Worm (Caenorhabditis elegans) whole organism, L4 larva: Measurements from ENCODE around the gene glr-8.

ENCODE experiments used
- F10B5.3 ChIP-seq: sonication (generic microtip); optimal IDR thresholded peaks from 2 replicates; lab custom pipeline; 2016; ENCODE audit warnings: mild to moderate bottlenecking, missing genetic modification characterization, missing compliant biosample characterization
- T20F7.1 ChIP-seq: fragments of 200-800 bp; sonication (Bioruptor generic); optimal IDR thresholded peaks from 2 replicates; lab custom pipeline; 2018; ENCODE audit warnings: mild to moderate bottlenecking, missing genetic modification characterization, missing compliant biosample characterization
- Y5F2A.4 ChIP-seq: fragments of 200-800 bp; sonication (Bioruptor generic); optimal IDR thresholded peaks from 2 replicates; lab custom pipeline; 2018; ENCODE audit warnings: mild to moderate bottlenecking, missing genetic modification characterization, missing compliant biosample characterization
- ZK546.5 ChIP-seq, 2 experiments: sonication (generic microtip); optimal IDR thresholded peaks; 2 replicates each; lab custom pipeline; 2017; ENCODE audit warnings: missing biosample characterization in 2 of 2, missing genetic modification characterization in 2 of 2
- aha-1 ChIP-seq: fragments of 150-350 bp; peaks from one replicate; lab custom pipeline; 2014; ENCODE audit warnings: missing biosample characterization, missing genetic modification characterization
- ceh-20 ChIP-seq: fragments of 200-800 bp; sonication (Bioruptor generic); IDR thresholded peaks from 2 replicates; pipeline ENCODE4 v1.3.6; 2022; ENCODE audit warnings: missing genetic modification reagents, missing genetic modification characterization, missing compliant biosample characterization
- ceh-28 ChIP-seq: fragments of 150-350 bp; optimal IDR thresholded peaks from 2 replicates; lab custom pipeline; 2014; ENCODE audit warnings: missing biosample characterization, missing genetic modification reagents, missing genetic modification characterization
- ceh-62 ChIP-seq: sonication (generic microtip); optimal IDR thresholded peaks from 2 replicates; lab custom pipeline; 2017; ENCODE audit warnings: missing biosample characterization, missing genetic modification characterization
- daf-16 ChIP-seq, 3 experiments: sonication (generic microtip); optimal IDR thresholded peaks; 2 replicates each; lab custom pipeline; 2016 to 2017; ENCODE audit warnings: missing genetic modification characterization in 3 of 3, missing genetic modification reagents in 3 of 3, mild to moderate bottlenecking in 2 of 3, missing compliant biosample characterization in 2 of 3, missing biosample characterization in 1 of 3, moderate library complexity in 1 of 3
- daf-19 ChIP-seq: fragments of 200-800 bp; sonication (Bioruptor generic); conservative IDR thresholded peaks from 2 replicates; pipeline ENCODE4 v1.3.6; 2022; ENCODE audit warnings: missing genetic modification characterization, missing compliant biosample characterization
- daf-8 ChIP-seq: fragments of 200-800 bp; sonication (Bioruptor generic); IDR thresholded peaks from 2 replicates; pipeline ENCODE4 v1.3.6; 2022; ENCODE audit warnings: missing genetic modification characterization, missing compliant biosample characterization
- dmd-6 ChIP-seq: fragments of 200-800 bp; sonication (Bioruptor generic); IDR thresholded peaks from 2 replicates; pipeline ENCODE4 v1.3.6; 2022; ENCODE audit warnings: missing genetic modification reagents, missing genetic modification characterization, missing compliant biosample characterization
- dmd-8 ChIP-seq: fragments of 200-800 bp; sonication (Bioruptor generic); IDR thresholded peaks from 2 replicates; pipeline ENCODE4 v1.3.6; 2022; ENCODE audit warnings: missing genetic modification characterization, missing compliant biosample characterization
- dmd-9 ChIP-seq: fragments of 200-800 bp; sonication (Bioruptor generic); IDR thresholded peaks from 2 replicates; pipeline ENCODE4 v1.3.6; 2022; ENCODE audit warnings: missing genetic modification reagents, missing genetic modification characterization, missing compliant biosample characterization
- dve-1 ChIP-seq: sonication (generic microtip); optimal IDR thresholded peaks from 2 replicates; lab custom pipeline; 2017; ENCODE audit warnings: antibody characterized with exemption, mild to moderate bottlenecking, missing genetic modification characterization, missing compliant biosample characterization; ENCODE audit not compliant: insufficient read depth
- fos-1 ChIP-seq: fragments of 150-350 bp; optimal IDR thresholded peaks from 2 replicates; lab custom pipeline; 2014; ENCODE audit warnings: missing biosample characterization, missing genetic modification characterization
- gei-8 ChIP-seq: fragments of 200-800 bp; sonication (Bioruptor generic); optimal IDR thresholded peaks from 2 replicates; lab custom pipeline; 2018; ENCODE audit warnings: mild to moderate bottlenecking, missing genetic modification characterization, missing compliant biosample characterization
- hlh-11 ChIP-seq: fragments of 200-800 bp; sonication (Bioruptor generic); optimal IDR thresholded peaks from 2 replicates; lab custom pipeline; 2018; ENCODE audit warnings: mild to moderate bottlenecking, missing genetic modification characterization, missing compliant biosample characterization
- hlh-30 ChIP-seq: sonication (generic microtip); optimal IDR thresholded peaks from 2 replicates; lab custom pipeline; 2017; ENCODE audit warnings: antibody characterized with exemption, mild to moderate bottlenecking, missing genetic modification characterization, missing compliant biosample characterization; ENCODE audit not compliant: insufficient read depth
- lin-1 ChIP-seq: fragments of 200-800 bp; sonication (Bioruptor generic); IDR thresholded peaks from 2 replicates; pipeline ENCODE4 v1.3.6; 2022; ENCODE audit warnings: missing genetic modification reagents, missing genetic modification characterization, missing compliant biosample characterization
- lin-13 ChIP-seq: fragments of 150-350 bp; optimal IDR thresholded peaks from 2 replicates; lab custom pipeline; 2014; ENCODE audit warnings: missing biosample characterization, missing genetic modification reagents, missing genetic modification characterization
- madf-5 ChIP-seq, 2 experiments: fragments of 200-800 bp; sonication (Bioruptor generic); IDR thresholded peaks; 2 replicates each; pipeline ENCODE4 v1.3.6; 2022; ENCODE audit warnings: missing compliant biosample characterization in 2 of 2, missing genetic modification characterization in 2 of 2
- madf-9 ChIP-seq: fragments of 200-800 bp; sonication (Bioruptor generic); conservative IDR thresholded peaks from 2 replicates; pipeline ENCODE4 v1.3.6; 2022; ENCODE audit warnings: missing genetic modification reagents, missing genetic modification characterization, missing compliant biosample characterization
- mdl-1 ChIP-seq, 2 experiments: fragments of 150-350 bp in 1 of 2; sonication (generic microtip) in 1 of 2; optimal IDR thresholded peaks; 2 replicates each; lab custom pipeline; 2014 to 2017; ENCODE audit warnings: missing biosample characterization in 2 of 2, missing genetic modification characterization in 2 of 2
- mdt-29 ChIP-seq: fragments of 200-800 bp; sonication (Bioruptor generic); IDR thresholded peaks from 2 replicates; pipeline ENCODE4 v1.3.6; 2022; ENCODE audit warnings: missing genetic modification reagents, missing genetic modification characterization, missing compliant biosample characterization
- mep-1 ChIP-seq: fragments of 150-350 bp; sonication (generic microtip); optimal IDR thresholded peaks from 3 replicates; lab custom pipeline; 2014; ENCODE audit warnings: missing biosample characterization, missing genetic modification characterization
- mxl-2 ChIP-seq: fragments of 200-800 bp; sonication (Bioruptor generic); conservative IDR thresholded peaks from 2 replicates; pipeline ENCODE4 v1.3.6; 2022; ENCODE audit warnings: missing genetic modification reagents, missing genetic modification characterization, missing compliant biosample characterization
- nhr-102 ChIP-seq: sonication (generic microtip); optimal IDR thresholded peaks from 2 replicates; lab custom pipeline; 2016; ENCODE audit warnings: mild to moderate bottlenecking, missing genetic modification characterization, moderate library complexity, missing compliant biosample characterization
- nhr-28 ChIP-seq: fragments of 150-350 bp; optimal IDR thresholded peaks from 2 replicates; lab custom pipeline; 2014; ENCODE audit warnings: missing biosample characterization, missing genetic modification characterization
- nhr-41 ChIP-seq: fragments of 200-800 bp; sonication (Bioruptor generic); IDR thresholded peaks from 2 replicates; pipeline ENCODE4 v1.3.6; 2022; ENCODE audit warnings: missing genetic modification reagents, missing genetic modification characterization, missing compliant biosample characterization
- nhr-42 ChIP-seq: fragments of 200-800 bp; sonication (Bioruptor generic); IDR thresholded peaks from 2 replicates; pipeline ENCODE4 v1.3.6; 2022; ENCODE audit warnings: missing genetic modification characterization, missing compliant biosample characterization
- nhr-48 ChIP-seq: sonication (generic microtip); optimal IDR thresholded peaks from 2 replicates; lab custom pipeline; 2016; ENCODE audit warnings: mild to moderate bottlenecking, missing genetic modification characterization, missing compliant biosample characterization
- nhr-6 ChIP-seq: fragments of 150-350 bp; optimal IDR thresholded peaks from 2 replicates; lab custom pipeline; 2014; ENCODE audit warnings: missing biosample characterization, missing genetic modification characterization
- nhr-77 ChIP-seq: fragments of 150-350 bp; optimal IDR thresholded peaks from 2 replicates; lab custom pipeline; 2014; ENCODE audit warnings: missing biosample characterization, missing genetic modification characterization
- pha-4 ChIP-seq, 2 experiments: fragments of 150-350 bp in 1 of 2; fragments of 200-800 bp in 1 of 2; sonication (Bioruptor generic) in 1 of 2; IDR thresholded peaks in 1 of 2; optimal IDR thresholded peaks in 1 of 2; 2 replicates each; pipeline versions ENCODE4 v1.3.6 to Lab custom; 2014 to 2022; ENCODE audit warnings: missing genetic modification characterization in 2 of 2, missing genetic modification reagents in 2 of 2, missing biosample characterization in 1 of 2, missing compliant biosample characterization in 1 of 2
- php-3 ChIP-seq: fragments of 200-800 bp; sonication (Bioruptor generic); IDR thresholded peaks from 2 replicates; pipeline ENCODE4 v1.3.6; 2022; ENCODE audit warnings: missing genetic modification reagents, missing genetic modification characterization, missing compliant biosample characterization
- pqm-1 ChIP-seq: sonication (generic microtip); optimal IDR thresholded peaks from 2 replicates; lab custom pipeline; 2017; ENCODE audit warnings: missing biosample characterization, missing genetic modification characterization
- saeg-2 ChIP-seq: fragments of 200-800 bp; sonication (Bioruptor generic); IDR thresholded peaks from 2 replicates; pipeline ENCODE4 v1.3.6; 2022; ENCODE audit warnings: missing genetic modification reagents, missing genetic modification characterization, missing compliant biosample characterization
- skn-1 ChIP-seq: fragments of 150-350 bp; optimal IDR thresholded peaks from 2 replicates; lab custom pipeline; 2014; ENCODE audit warnings: missing biosample characterization, missing genetic modification characterization
- snpc-1.2 ChIP-seq: fragments of 200-800 bp; sonication (Bioruptor generic); IDR thresholded peaks from 2 replicates; pipeline ENCODE4 v1.3.6; 2022; ENCODE audit warnings: missing genetic modification reagents, missing genetic modification characterization, missing compliant biosample characterization
- tra-1 ChIP-seq: fragments of 200-800 bp; sonication (Bioruptor generic); IDR thresholded peaks from 2 replicates; pipeline ENCODE4 v1.3.6; 2022; ENCODE audit warnings: missing genetic modification reagents, missing genetic modification characterization, missing compliant biosample characterization
- unc-62 ChIP-seq, 3 experiments: fragments of 150-350 bp in 1 of 3; sonication (generic microtip); optimal IDR thresholded peaks in 2 of 3; peaks in 1 of 3; 1 replicate in 1 of 3; 2 replicates in 2 of 3; lab custom pipeline; 2014 to 2017; ENCODE audit warnings: missing biosample characterization in 3 of 3, missing genetic modification characterization in 3 of 3, missing genetic modification reagents in 3 of 3, missing genotype in 1 of 3
- zfp-2 ChIP-seq: sonication (generic microtip); optimal IDR thresholded peaks from 2 replicates; lab custom pipeline; 2016; ENCODE audit warnings: mild to moderate bottlenecking, missing genetic modification characterization, missing compliant biosample characterization
- zip-11 ChIP-seq: fragments of 200-800 bp; sonication (Bioruptor generic); IDR thresholded peaks from 2 replicates; pipeline ENCODE4 v1.3.6; 2022; ENCODE audit warnings: missing genetic modification characterization, missing compliant biosample characterization
- ztf-11 ChIP-seq: fragments of 150-350 bp; optimal IDR thresholded peaks from 2 replicates; lab custom pipeline; 2014; ENCODE audit warnings: missing biosample characterization, missing genetic modification characterization

glr-8 gene

DNA sequence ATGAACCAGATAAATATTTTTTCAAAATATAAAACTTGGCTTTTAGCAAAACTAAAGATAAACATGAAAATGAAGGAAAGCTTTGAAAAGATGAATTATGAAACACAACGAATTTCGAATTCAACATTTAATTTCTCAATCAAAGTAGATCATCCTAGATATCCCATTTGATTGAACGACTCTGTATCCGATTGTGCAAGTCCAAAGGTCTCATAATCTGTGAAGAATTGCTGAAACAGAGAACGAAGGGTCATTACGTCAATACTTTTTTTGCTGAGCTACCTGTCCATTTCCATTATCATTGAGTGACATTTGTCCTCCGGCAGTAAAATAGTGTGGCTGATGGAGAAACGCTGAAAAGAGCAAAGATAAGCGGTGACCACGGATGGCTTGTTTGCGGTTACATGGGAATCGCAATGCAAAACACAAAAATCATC is 16.9 kb downstream of the glr-8 start:
- TF ChIP-seq ceh-28 (no peak), madf-5 (GFP tag; IDR thresholded peaks at IDR 0.05; lab: Robert Waterston, UW) (0 out of 4 replicates have a peak, but pooled peaks of 1 of the 2 experiments have one; percentile 25), daf-8 (0 out of 2 replicates have a peak, but pooled peaks have one; percentile 50), ztf-11 (tag; lab: Kevin White, UChicago) (no peak), nhr-77 (peak; percentile 21), ZK546.5 (tag; optimal IDR thresholded peaks at IDR 0.05; lab: Kevin White, UChicago) (no peak), mxl-2 (0 out of 2 replicates have a peak, but pooled peaks have one; percentile 14), lin-13 (GFP tag; lab: Kevin White, UChicago) (no peak), T20F7.1 (GFP tag; lab: Kevin White, UChicago) (no peak), F10B5.3 (tag; lab: Kevin White, UChicago) (no peak), mdt-29 (GFP tag; lab: Robert Waterston, UW) (peak; percentile 60; the same call in 1 of the 2 replicates), saeg-2 (GFP tag; lab: Robert Waterston, UW) (peak; percentile 72; the same call in 1 of the 2 replicates), nhr-6 (no peak), pha-4 (GFP tag; IDR thresholded peaks at IDR 0.05; lab: Robert Waterston, UW) (0 out of 2 replicates have a peak, but pooled peaks have one; percentile 36), pha-4 (tag; optimal IDR thresholded peaks at IDR 0.05; lab: Kevin White, UChicago) (no peak), mdl-1 (tag; optimal IDR thresholded peaks at IDR 0.05; lab: Kevin White, UChicago) (no peak), hlh-30 (tag; lab: Kevin White, UChicago) (peak; percentile 16), hlh-11 (peak; percentile 83), nhr-48 (tag; lab: Kevin White, UChicago) (peak; percentile 47), zfp-2 (tag; lab: Kevin White, UChicago) (no peak), lin-1 (GFP tag; lab: Robert Waterston, UW) (0 out of 2 replicates have a peak, but pooled peaks have one; percentile 50), ceh-20 (GFP tag; lab: Robert Waterston, UW) (peak; percentile 38; the same call in 1 of the 2 replicates), daf-16 (GFP tag; optimal IDR thresholded peaks at IDR 0.05; lab: Kevin White, UChicago) (peak in 1 of 2 experiments; percentile 38), daf-16 (tag; optimal IDR thresholded peaks at IDR 0.05; lab: Kevin White, UChicago) (peak; percentile 86), nhr-102 (peak; percentile 69), nhr-41 (GFP tag; lab: Robert Waterston, UW) (0 out of 2 replicates have a peak, but pooled peaks have one; percentile 19), pqm-1 (tag; lab: Kevin White, UChicago) (peak; percentile 67), mep-1 (peak; percentile 22), snpc-1.2 (GFP tag; lab: Robert Waterston, UW) (no peak), daf-19 (no peak), madf-9 (GFP tag; lab: Robert Waterston, UW) (no peak), dve-1 (tag; lab: Kevin White, UChicago) (peak; percentile 72), fos-1 (tag; lab: Kevin White, UChicago) (no peak), zip-11 (GFP tag; lab: Robert Waterston, UW) (no peak), skn-1 (tag; lab: Kevin White, UChicago) (no peak), tra-1 (GFP tag; lab: Robert Waterston, UW) (peak; percentile 86), dmd-8 (GFP tag; lab: Robert Waterston, UW) (no peak), aha-1 (tag; lab: Kevin White, UChicago) (peak; percentile 92), dmd-6 (GFP tag; lab: Robert Waterston, UW) (peak; percentile 78), gei-8 (GFP tag; lab: Kevin White, UChicago) (peak; percentile 54), Y5F2A.4 (GFP tag; lab: Kevin White, UChicago) (no peak), ceh-62 (no peak), dmd-9 (GFP tag; lab: Robert Waterston, UW) (no peak), unc-62 (GFP tag; optimal IDR thresholded peaks at IDR 0.05 in 1 of 2; lab: Kevin White, UChicago) (peak; percentile 6 to 57), unc-62 (tag; optimal IDR thresholded peaks at IDR 0.05; lab: Kevin White, UChicago) (no peak), php-3 (peak; percentile 80), nhr-42 (peak; percentile 78), nhr-28 (peak; percentile 77)
